Worm (Caenorhabditis elegans) whole organism, mixed stage, embryonic: Measurements from ENCODE around the gene srd-12.

ENCODE experiments used
- M03D4.4 ChIP-seq: sonication (generic microtip); optimal IDR thresholded peaks from 2 replicates; lab custom pipeline; 2017; ENCODE audit warnings: mild to moderate bottlenecking, missing genetic modification characterization, missing compliant biosample characterization
- blmp-1 ChIP-seq: fragments of 150-350 bp; optimal IDR thresholded peaks from 2 replicates; lab custom pipeline; 2014; ENCODE audit warnings: missing biosample characterization, missing genetic modification characterization
- ceh-43 ChIP-seq: fragments of 200-800 bp; sonication (Bioruptor generic); optimal IDR thresholded peaks from 2 replicates; lab custom pipeline; 2018; ENCODE audit warnings: mild to moderate bottlenecking, missing genetic modification characterization, moderate library complexity, missing compliant biosample characterization
- ceh-83 ChIP-seq: fragments of 200-800 bp; sonication (Bioruptor generic); optimal IDR thresholded peaks from 2 replicates; lab custom pipeline; 2018; ENCODE audit warnings: mild to moderate bottlenecking, missing genetic modification characterization, missing compliant biosample characterization
- ces-1 ChIP-seq: fragments of 150-350 bp; optimal IDR thresholded peaks from 2 replicates; lab custom pipeline; 2014; ENCODE audit warnings: missing biosample characterization, missing genetic modification reagents, missing genetic modification characterization
- cnd-1 ChIP-seq: fragments of 200-800 bp; sonication (Bioruptor generic); optimal IDR thresholded peaks from 2 replicates; lab custom pipeline; 2018; ENCODE audit warnings: mild to moderate bottlenecking, missing genetic modification characterization, missing compliant biosample characterization
- drap-1 ChIP-seq: fragments of 200-800 bp; sonication (Bioruptor generic); optimal IDR thresholded peaks from 3 replicates; lab custom pipeline; 2018; ENCODE audit warnings: mild to moderate bottlenecking, missing genetic modification characterization, missing compliant biosample characterization
- elt-1 ChIP-seq: sonication (generic microtip); optimal IDR thresholded peaks from 2 replicates; lab custom pipeline; 2017; ENCODE audit warnings: missing genetic modification characterization, mild to moderate bottlenecking, missing compliant biosample characterization, antibody characterized with exemption, moderate library complexity, borderline replicate concordance; ENCODE audit not compliant: insufficient read depth
- elt-3 ChIP-seq: fragments of 150-350 bp; optimal IDR thresholded peaks from 2 replicates; lab custom pipeline; 2014; ENCODE audit warnings: missing biosample characterization, missing genetic modification characterization
- flh-1 ChIP-seq: fragments of 200-800 bp; sonication (Bioruptor generic); optimal IDR thresholded peaks from 2 replicates; lab custom pipeline; 2018; ENCODE audit warnings: mild to moderate bottlenecking, missing genetic modification characterization, moderate library complexity, missing compliant biosample characterization
- ham-2 ChIP-seq: fragments of 200-800 bp; sonication (Bioruptor generic); optimal IDR thresholded peaks from 2 replicates; lab custom pipeline; 2018; ENCODE audit warnings: mild to moderate bottlenecking, missing genetic modification characterization, missing compliant biosample characterization
- hlh-1 ChIP-seq: fragments of 150-350 bp; optimal IDR thresholded peaks from 2 replicates; lab custom pipeline; 2014; ENCODE audit warnings: missing biosample characterization, missing genetic modification reagents, missing genetic modification characterization
- lin-13 ChIP-seq: fragments of 150-350 bp; optimal IDR thresholded peaks from 2 replicates; lab custom pipeline; 2014; ENCODE audit warnings: missing biosample characterization, missing genetic modification characterization
- lin-32 ChIP-seq: fragments of 200-800 bp; sonication (Bioruptor generic); optimal IDR thresholded peaks from 2 replicates; lab custom pipeline; 2018; ENCODE audit warnings: mild to moderate bottlenecking, missing genetic modification characterization, missing compliant biosample characterization
- lsy-2 ChIP-seq: fragments of 150-350 bp; optimal IDR thresholded peaks from 2 replicates; lab custom pipeline; 2014; ENCODE audit warnings: missing biosample characterization, missing genetic modification characterization
- mab-5 ChIP-seq: fragments of 150-350 bp; optimal IDR thresholded peaks from 2 replicates; lab custom pipeline; 2014; ENCODE audit warnings: missing biosample characterization, missing genetic modification characterization
- mep-1 ChIP-seq: fragments of 150-350 bp; optimal IDR thresholded peaks from 2 replicates; lab custom pipeline; 2017; ENCODE audit warnings: missing biosample characterization, missing genetic modification reagents, missing genetic modification characterization, inconsistent platforms
- mls-2 ChIP-seq: sonication (generic microtip); optimal IDR thresholded peaks from 2 replicates; lab custom pipeline; 2016; ENCODE audit warnings: mild to moderate bottlenecking, missing genetic modification characterization, moderate library complexity, missing compliant biosample characterization
- nhr-12 ChIP-seq: fragments of 150-350 bp; optimal IDR thresholded peaks from 2 replicates; lab custom pipeline; 2014; ENCODE audit warnings: missing biosample characterization, missing genetic modification characterization
- nhr-2 ChIP-seq: fragments of 150-350 bp; optimal IDR thresholded peaks from 2 replicates; lab custom pipeline; 2014; ENCODE audit warnings: missing biosample characterization, missing genetic modification characterization
- nhr-237 ChIP-seq: fragments of 150-350 bp; optimal IDR thresholded peaks from 2 replicates; lab custom pipeline; 2014; ENCODE audit warnings: missing biosample characterization, missing genetic modification characterization
- nhr-28 ChIP-seq: fragments of 150-350 bp; optimal IDR thresholded peaks from 2 replicates; lab custom pipeline; 2014; ENCODE audit warnings: missing biosample characterization, missing genetic modification characterization
- pha-4 ChIP-seq: fragments of 150-350 bp; optimal IDR thresholded peaks from 2 replicates; lab custom pipeline; 2018; ENCODE audit warnings: missing biosample characterization, missing genetic modification reagents, missing genetic modification characterization
- sptf-1 ChIP-seq: sonication (generic microtip); optimal IDR thresholded peaks from 2 replicates; lab custom pipeline; 2017; ENCODE audit warnings: mild to moderate bottlenecking, missing genetic modification characterization, moderate library complexity, missing compliant biosample characterization
- tbx-8 ChIP-seq: fragments of 200-800 bp; sonication (Bioruptor generic); optimal IDR thresholded peaks from 2 replicates; lab custom pipeline; 2018; ENCODE audit warnings: mild to moderate bottlenecking, missing genetic modification characterization, moderate library complexity, missing compliant biosample characterization
- unc-120 ChIP-seq: sonication (generic microtip); optimal IDR thresholded peaks from 2 replicates; lab custom pipeline; 2017; ENCODE audit warnings: missing genetic modification characterization, missing compliant biosample characterization; ENCODE audit not compliant: poor library complexity, severe bottlenecking
- unc-62 ChIP-seq: fragments of 150-350 bp; optimal IDR thresholded peaks from 2 replicates; lab custom pipeline; 2014; ENCODE audit warnings: missing biosample characterization, missing genetic modification reagents, missing genetic modification characterization
- zip-8 ChIP-seq: fragments of 150-350 bp; optimal IDR thresholded peaks from 2 replicates; lab custom pipeline; 2014; ENCODE audit warnings: missing biosample characterization, missing genetic modification characterization
- ztf-11 ChIP-seq: fragments of 150-350 bp; optimal IDR thresholded peaks from 2 replicates; lab custom pipeline; 2014; ENCODE audit warnings: missing biosample characterization, missing genetic modification characterization

Gene srd-12

DNA sequence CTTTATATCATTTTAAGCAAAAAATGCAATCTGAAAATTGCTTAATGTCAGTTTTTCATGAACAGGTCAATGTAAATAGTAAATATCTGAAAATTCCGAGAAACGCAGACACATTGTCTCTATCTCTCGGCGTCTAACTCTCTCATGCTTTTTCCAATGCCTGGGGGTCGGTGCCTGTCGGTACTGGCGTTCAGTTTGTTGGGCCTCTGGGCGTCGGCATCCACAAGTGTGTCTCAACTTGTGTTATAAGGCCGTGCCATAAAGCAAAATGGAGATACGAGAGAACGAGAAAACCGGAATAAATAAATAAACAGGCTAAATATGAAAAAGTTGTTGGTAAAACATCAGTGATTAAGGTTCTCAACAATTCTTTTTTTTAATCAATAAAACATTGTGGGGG, 37.1 kb upstream of the srd-12 start:
- no peak for TF ChIP-seq elt-1 (tag; lab: Kevin White, UChicago)
- TF ChIP-seq unc-62 (GFP tag; lab: Kevin White, UChicago) = no peak
- TF ChIP-seq lin-32 (GFP tag; lab: Kevin White, UChicago) = no peak
- TF ChIP-seq zip-8 (tag; lab: Kevin White, UChicago) = no peak
- peak; percentile 14 for TF ChIP-seq pha-4 (tag; lab: Kevin White, UChicago)

- TF ChIP-seq blmp-1 (tag; lab: Kevin White, UChicago) (no peak), drap-1 (GFP tag; lab: Kevin White, UChicago) (no peak), mls-2 (tag; lab: Kevin White, UChicago) (no peak)
Measured at ce11 chrIV:5666115-5667028, 36.3 kb upstream of the srd-12 start.

- TF ChIP-seq cnd-1 (peak; percentile 61), flh-1 (GFP tag; lab: Kevin White, UChicago) (no peak), lin-32 (GFP tag; lab: Kevin White, UChicago) (no peak), mab-5 (tag; lab: Kevin White, UChicago) (no peak), lsy-2 (peak; percentile 11), unc-120 (tag; lab: Kevin White, UChicago) (peak; percentile 28), ztf-11 (tag; lab: Kevin White, UChicago) (no peak), unc-62 (GFP tag; lab: Kevin White, UChicago) (peak; percentile 51), mep-1 (tag; lab: Kevin White, UChicago) (peak; percentile 3), ces-1 (GFP tag; lab: Kevin White, UChicago) (peak; percentile 30), hlh-1 (tag; lab: Kevin White, UChicago) (peak; percentile 49), ceh-43 (GFP tag; lab: Kevin White, UChicago) (no peak), nhr-237 (peak; percentile 4)
Measured at ce11 chrIV:5665353-5665918, 35.4 kb upstream of the srd-12 start.

ce11 chrIV:5664375-5665004, 34.4 kb upstream of the srd-12 start, which contains the start of gene bec-1:
Gene bec-1 (minus strand): TSS chrIV:5664425.
- no peak for TF ChIP-seq lin-13
- no peak for TF ChIP-seq hlh-1 (tag; lab: Kevin White, UChicago)
- no peak for TF ChIP-seq elt-3 (tag; lab: Kevin White, UChicago)
- TF ChIP-seq cnd-1 = peak; percentile 22
- TF ChIP-seq tbx-8 = no peak
- TF ChIP-seq nhr-237 = no peak
- TF ChIP-seq pha-4 (tag; lab: Kevin White, UChicago) = no peak
- no peak for TF ChIP-seq nhr-12 (tag; lab: Kevin White, UChicago)
- TF ChIP-seq, all 35 proteins: peak for 1

DNA sequence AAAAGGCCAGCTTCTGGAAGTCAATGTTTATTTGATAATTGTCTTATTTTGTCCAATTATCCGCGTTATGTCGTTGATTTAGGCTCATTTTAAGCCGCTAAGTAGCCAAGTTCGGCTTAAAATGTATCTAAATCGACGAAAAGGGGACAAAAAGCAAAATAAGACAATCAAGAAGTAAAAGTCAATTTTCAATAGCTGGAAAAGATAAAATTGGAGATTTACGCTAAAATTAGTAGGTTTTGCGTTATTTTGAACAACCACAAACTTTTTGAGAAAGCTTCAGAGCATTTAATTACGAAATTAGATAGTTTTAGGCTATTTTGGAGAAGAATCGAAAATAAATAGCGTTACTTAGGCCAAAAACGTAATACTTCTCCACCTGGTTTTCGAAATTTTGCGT, 32.8 kb upstream of the srd-12 start:
- no peak for TF ChIP-seq ceh-83 (GFP tag; lab: Kevin White, UChicago)
- no peak for TF ChIP-seq M03D4.4 (tag; lab: Kevin White, UChicago)
- no peak for TF ChIP-seq mab-5 (tag; lab: Kevin White, UChicago)
- no peak for TF ChIP-seq mep-1 (tag; lab: Kevin White, UChicago)
- TF ChIP-seq ham-2 = no peak
- no peak for TF ChIP-seq ztf-11 (tag; lab: Kevin White, UChicago)
- no peak for TF ChIP-seq nhr-2 (tag; lab: Kevin White, UChicago)
- TF ChIP-seq ceh-43 (GFP tag; lab: Kevin White, UChicago) = no peak
- no peak for TF ChIP-seq mls-2 (tag; lab: Kevin White, UChicago)
- no peak for TF ChIP-seq nhr-28 (tag; lab: Kevin White, UChicago)
- TF ChIP-seq cnd-1 = no peak
- no peak for TF ChIP-seq zip-8 (tag; lab: Kevin White, UChicago)
- no peak for TF ChIP-seq sptf-1
